Worm (Caenorhabditis elegans) whole organism, L1 larva: ENCODE results near the gene mam-3.

Experiments used
- ceh-82 ChIP-seq, 3 experiments: fragments of 150-350 bp in 1 of 3; sonication (generic microtip) in 2 of 3; optimal IDR thresholded peaks; 2 replicates each; lab custom pipeline; 2014 to 2017; ENCODE audit warnings: missing biosample characterization in 3 of 3, missing genetic modification characterization in 3 of 3
- ceh-90 ChIP-seq: sonication (generic microtip); optimal IDR thresholded peaks from 2 replicates; lab custom pipeline; 2016; ENCODE audit warnings: missing genetic modification characterization, missing compliant biosample characterization
- elt-3 ChIP-seq, 6 experiments: fragments of 150-350 bp in 1 of 6; sonication (generic microtip); optimal IDR thresholded peaks; 2 replicates each; lab custom pipeline; 2017 to 2018; ENCODE audit warnings: missing biosample characterization in 6 of 6, missing genetic modification characterization in 6 of 6, inconsistent platforms in 1 of 6
- irx-1 ChIP-seq: sonication (generic microtip); optimal IDR thresholded peaks from 2 replicates; lab custom pipeline; 2016; ENCODE audit warnings: missing genetic modification characterization, missing compliant biosample characterization
- mep-1 ChIP-seq: fragments of 150-350 bp; optimal IDR thresholded peaks from 2 replicates; lab custom pipeline; 2014; ENCODE audit warnings: missing biosample characterization, missing genetic modification characterization
- snu-23 ChIP-seq: sonication (generic microtip); optimal IDR thresholded peaks from 2 replicates; lab custom pipeline; 2016; ENCODE audit warnings: missing genetic modification characterization, missing compliant biosample characterization
- unc-62 ChIP-seq: fragments of 150-350 bp; optimal IDR thresholded peaks from 2 replicates; lab custom pipeline; 2014; ENCODE audit warnings: missing biosample characterization, missing genetic modification reagents, missing genetic modification characterization

ce11 chrIV:13400456-13401364, 44.5 kb downstream of the mam-3 start, which contains the start of the genes memi-2 and cyp-31A5:
- TF ChIP-seq elt-3 (tag; optimal IDR thresholded peaks at IDR 0.05; lab: Kevin White, UChicago): no peak
- no peak for TF ChIP-seq ceh-82 (tag; optimal IDR thresholded peaks at IDR 0.05; lab: Kevin White, UChicago)
- no peak for TF ChIP-seq unc-62 (GFP tag; lab: Kevin White, UChicago)
- no peak for TF ChIP-seq ceh-90 (tag; lab: Kevin White, UChicago)
- no peak for TF ChIP-seq snu-23 (GFP tag; lab: Kevin White, UChicago)
- no peak for TF ChIP-seq irx-1
- TF ChIP-seq mep-1 (tag; lab: Kevin White, UChicago): no peak
